Worm (Caenorhabditis elegans) whole organism, early embryonic: ENCODE results near the gene dlg-1.

Experiments
- B0310.2 ChIP-seq: sonication (generic microtip); optimal IDR thresholded peaks from 2 replicates; lab custom pipeline; 2016; ENCODE audit warnings: mild to moderate bottlenecking, missing genetic modification characterization, missing compliant biosample characterization
- F13C5.2 ChIP-seq: sonication (generic microtip); optimal IDR thresholded peaks from 2 replicates; lab custom pipeline; 2017; ENCODE audit warnings: mild to moderate bottlenecking, missing genetic modification characterization, inconsistent platforms, missing compliant biosample characterization
- aly-1 ChIP-seq: sonication (generic microtip); optimal IDR thresholded peaks from 2 replicates; lab custom pipeline; 2016; ENCODE audit warnings: missing genetic modification characterization, missing compliant biosample characterization
- ama-1 ChIP-seq: fragments of 150-350 bp; optimal IDR thresholded peaks from 2 replicates; lab custom pipeline; 2014
- ceh-13 ChIP-seq: fragments of 200-800 bp; sonication (Bioruptor generic); optimal IDR thresholded peaks from 2 replicates; lab custom pipeline; 2018; ENCODE audit warnings: mild to moderate bottlenecking, missing genetic modification characterization, missing compliant biosample characterization
- ceh-36 ChIP-seq: sonication (generic microtip); optimal IDR thresholded peaks from 2 replicates; lab custom pipeline; 2016; ENCODE audit warnings: missing genetic modification characterization, inconsistent platforms, missing compliant biosample characterization
- ets-7 ChIP-seq: sonication (generic microtip); optimal IDR thresholded peaks from 2 replicates; lab custom pipeline; 2016; ENCODE audit warnings: missing genotype, missing genetic modification characterization, missing compliant biosample characterization
- flt-1 ChIP-seq: fragments of 200-800 bp; sonication (Bioruptor generic); IDR thresholded peaks from 2 replicates; pipeline ENCODE4 v1.3.6; 2022; ENCODE audit warnings: missing genetic modification characterization, missing compliant biosample characterization
- hmbx-1 ChIP-seq: sonication (generic microtip); optimal IDR thresholded peaks from 2 replicates; lab custom pipeline; 2016; ENCODE audit warnings: mild to moderate bottlenecking, missing genetic modification characterization, missing compliant biosample characterization
- hmg-4 ChIP-seq: fragments of 200-800 bp; sonication (Bioruptor generic); optimal IDR thresholded peaks from 2 replicates; lab custom pipeline; 2018; ENCODE audit warnings: mild to moderate bottlenecking, missing genetic modification characterization, missing compliant biosample characterization
- hnd-1 ChIP-seq: sonication (generic microtip); optimal IDR thresholded peaks from 2 replicates; lab custom pipeline; 2016; ENCODE audit warnings: missing genetic modification characterization, missing compliant biosample characterization
- pes-1 ChIP-seq: fragments of 200-800 bp; sonication (Bioruptor generic); IDR thresholded peaks from 2 replicates; pipeline ENCODE4 v1.3.6; 2022; ENCODE audit warnings: missing genetic modification reagents, missing genetic modification characterization, missing compliant biosample characterization
- scrt-1 ChIP-seq: fragments of 200-800 bp; sonication (Bioruptor generic); IDR thresholded peaks from 2 replicates; pipeline ENCODE4 v1.3.6; 2022; ENCODE audit warnings: missing genetic modification characterization, missing compliant biosample characterization
- sea-1 ChIP-seq: fragments of 200-800 bp; sonication (Bioruptor generic); conservative IDR thresholded peaks from 2 replicates; pipeline ENCODE4 v1.3.6; 2022; ENCODE audit warnings: missing genetic modification characterization, missing compliant biosample characterization
- tbx-11 ChIP-seq: fragments of 200-800 bp; sonication (Bioruptor generic); IDR thresholded peaks from 2 replicates; pipeline ENCODE4 v1.3.6; 2022; ENCODE audit warnings: missing genetic modification characterization, missing compliant biosample characterization
- tbx-37 ChIP-seq: fragments of 200-800 bp; sonication (Bioruptor generic); conservative IDR thresholded peaks from 2 replicates; pipeline ENCODE4 v1.3.6; 2022; ENCODE audit warnings: missing genetic modification reagents, missing genetic modification characterization, missing compliant biosample characterization
- tra-4 ChIP-seq: sonication (generic microtip); optimal IDR thresholded peaks from 2 replicates; lab custom pipeline; 2017; ENCODE audit warnings: missing genetic modification characterization, missing compliant biosample characterization

Gene dlg-1

DNA sequence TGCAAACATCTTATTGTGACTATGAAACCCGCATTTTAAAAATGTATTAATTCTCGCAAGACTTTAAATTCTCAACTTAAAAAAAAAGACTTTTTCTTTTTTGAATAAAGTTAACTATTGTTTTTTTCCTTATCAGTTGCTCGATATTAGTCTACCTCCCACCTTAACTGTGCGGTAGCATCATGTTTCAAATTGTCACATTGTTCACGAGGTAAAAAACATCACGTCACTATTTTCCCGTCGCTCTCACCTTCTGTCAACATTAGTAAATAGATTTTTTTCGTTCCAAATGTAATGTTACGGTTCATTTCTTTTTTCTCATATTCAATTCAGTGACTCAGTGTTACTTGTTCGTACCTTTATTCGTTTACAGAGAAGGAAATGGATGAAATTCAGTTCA is 36.9 kb downstream of the dlg-1 start:
- no peak for TF ChIP-seq F13C5.2 (tag; lab: Kevin White, UChicago)
- TF ChIP-seq sea-1 (GFP tag; lab: Robert Waterston, UW), result no peak
- no peak for TF ChIP-seq ama-1 (lab: Kevin White, UChicago)
- no peak for TF ChIP-seq ceh-13 (GFP tag; lab: Kevin White, UChicago)
- TF ChIP-seq ets-7 (tag; lab: Kevin White, UChicago), result no peak
- no peak for TF ChIP-seq tbx-11 (GFP tag; lab: Robert Waterston, UW)
- no peak for TF ChIP-seq aly-1 (tag; lab: Kevin White, UChicago)
- TF ChIP-seq scrt-1, result no peak
- no peak for TF ChIP-seq tra-4
- TF ChIP-seq hmbx-1 (tag; lab: Kevin White, UChicago), result no peak
- TF ChIP-seq hmg-4 (GFP tag; lab: Kevin White, UChicago), result no peak
- TF ChIP-seq B0310.2 (tag; lab: Kevin White, UChicago), result no peak
- no peak for TF ChIP-seq hnd-1 (tag; lab: Kevin White, UChicago)
- no peak for TF ChIP-seq tbx-37 (GFP tag; lab: Robert Waterston, UW)
- TF ChIP-seq flt-1 (GFP tag; lab: Robert Waterston, UW), result no peak
- no peak for TF ChIP-seq ceh-36 (tag; lab: Kevin White, UChicago)
- TF ChIP-seq pes-1 (GFP tag; lab: Robert Waterston, UW), result no peak

DNA sequence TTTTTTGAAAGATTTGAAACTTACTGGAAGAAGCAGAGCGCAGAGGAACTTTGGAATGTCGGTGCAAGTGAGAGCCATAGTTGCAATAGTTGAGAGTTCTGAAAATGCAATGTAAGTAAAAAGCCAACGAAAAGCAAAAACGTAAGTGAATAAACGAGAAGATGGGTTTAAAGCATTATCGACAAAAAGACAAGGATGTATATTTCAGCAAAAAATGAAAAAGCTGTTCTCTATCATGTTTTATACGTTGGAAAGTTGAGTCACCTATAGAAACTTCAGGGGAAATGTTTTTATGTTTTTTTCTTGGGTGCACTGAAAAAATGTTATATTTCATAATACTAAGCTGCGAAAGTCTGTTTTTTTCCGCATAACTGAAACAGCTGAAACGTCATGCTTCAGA is 37.6 kb downstream of the dlg-1 start, which contains the start of gene T23F2.5:
Gene T23F2.5 (minus strand): TSS at position 101 of the 400 bp plus-strand sequence.
- no peak for TF ChIP-seq scrt-1
- TF ChIP-seq B0310.2 (tag; lab: Kevin White, UChicago), result no peak
- no peak for TF ChIP-seq sea-1 (GFP tag; lab: Robert Waterston, UW)
- TF ChIP-seq ceh-13 (GFP tag; lab: Kevin White, UChicago), result no peak
- TF ChIP-seq ceh-36 (tag; lab: Kevin White, UChicago), result no peak

DNA sequence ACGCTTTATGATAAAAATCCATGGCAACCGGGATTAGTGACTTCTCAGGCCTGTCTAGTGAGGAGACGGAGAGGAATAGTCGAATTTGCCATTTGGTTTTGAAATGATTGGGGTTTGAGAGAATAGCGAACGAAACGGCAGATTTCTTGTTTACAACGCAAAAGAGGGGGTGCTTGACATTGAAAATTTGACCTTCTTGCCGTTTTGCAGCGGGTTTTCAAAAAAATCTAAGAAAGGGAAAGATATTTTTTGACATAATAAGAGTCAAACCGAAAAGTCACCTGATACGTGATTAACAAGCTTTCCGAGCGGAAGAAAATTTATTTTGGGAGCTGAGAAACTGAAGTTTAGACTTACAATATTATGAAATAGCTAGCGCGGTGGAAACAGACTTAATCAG is 38.3 kb downstream of the dlg-1 start:
- TF ChIP-seq ama-1 (lab: Kevin White, UChicago) (no peak), pes-1 (GFP tag; lab: Robert Waterston, UW) (no peak), sea-1 (GFP tag; lab: Robert Waterston, UW) (no peak), ets-7 (tag; lab: Kevin White, UChicago) (no peak), scrt-1 (no peak), tra-4 (no peak), flt-1 (GFP tag; lab: Robert Waterston, UW) (no peak), tbx-37 (GFP tag; lab: Robert Waterston, UW) (no peak), ceh-13 (GFP tag; lab: Kevin White, UChicago) (no peak), hnd-1 (tag; lab: Kevin White, UChicago) (no peak), tbx-11 (GFP tag; lab: Robert Waterston, UW) (no peak), hmg-4 (GFP tag; lab: Kevin White, UChicago) (no peak), F13C5.2 (tag; lab: Kevin White, UChicago) (no peak), aly-1 (tag; lab: Kevin White, UChicago) (no peak), hmbx-1 (tag; lab: Kevin White, UChicago) (no peak), B0310.2 (tag; lab: Kevin White, UChicago) (no peak)

DNA sequence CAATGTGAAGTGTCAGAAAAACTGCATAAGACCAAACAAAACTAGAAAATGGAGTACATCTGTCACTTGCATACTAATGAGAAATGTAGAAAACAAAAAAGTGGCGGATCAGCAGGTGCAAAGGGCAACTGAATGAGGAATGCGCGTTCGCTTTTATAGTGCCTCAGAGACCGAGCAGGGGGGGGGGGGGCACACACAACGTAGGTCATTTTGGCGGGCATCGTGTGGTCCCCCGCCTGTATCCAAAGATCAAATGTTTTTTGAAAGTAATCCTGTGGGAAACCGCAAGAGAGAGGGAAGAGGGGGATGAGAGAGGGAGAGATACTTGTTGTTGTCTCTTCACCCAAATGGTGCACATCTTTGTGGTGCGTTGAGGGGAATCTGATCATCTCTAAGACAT is 38.9 kb downstream of the dlg-1 start:
- peak; percentile 30 for TF ChIP-seq aly-1 (tag; lab: Kevin White, UChicago)
- no peak for TF ChIP-seq scrt-1
- TF ChIP-seq tbx-37 (GFP tag; lab: Robert Waterston, UW), result no peak
- TF ChIP-seq hmg-4 (GFP tag; lab: Kevin White, UChicago), result peak; percentile 82
- TF ChIP-seq tbx-11 (GFP tag; lab: Robert Waterston, UW), result 0 out of 2 replicates have a peak, but pooled peaks have one; percentile 11
- peak; percentile 65; the same call in 1 of the 2 replicates for TF ChIP-seq sea-1 (GFP tag; lab: Robert Waterston, UW)
- no peak for TF ChIP-seq ceh-36 (tag; lab: Kevin White, UChicago)
- no peak for TF ChIP-seq ceh-13 (GFP tag; lab: Kevin White, UChicago)
- TF ChIP-seq pes-1 (GFP tag; lab: Robert Waterston, UW), result 0 out of 2 replicates have a peak, but pooled peaks have one; percentile 22

DNA sequence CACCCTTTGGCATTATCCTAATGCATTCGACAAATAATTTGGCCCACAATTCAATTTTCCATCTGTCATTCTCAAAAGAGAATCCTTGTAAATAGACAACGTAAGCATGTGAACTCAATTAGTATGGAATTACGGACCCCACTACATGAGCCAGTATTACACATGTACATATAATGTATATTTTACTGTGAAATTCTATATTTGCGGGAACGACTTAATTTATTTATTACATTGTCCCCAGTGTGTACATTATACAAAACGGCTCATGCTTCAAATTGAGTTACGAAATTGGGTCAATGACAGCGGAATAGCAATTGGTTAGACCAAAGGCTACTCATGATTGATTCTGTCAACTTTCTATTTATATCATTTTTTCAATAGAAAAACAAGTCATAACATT is 40.1 kb downstream of the dlg-1 start:
- TF ChIP-seq tbx-37 (GFP tag; lab: Robert Waterston, UW) (no peak), scrt-1 (no peak), ets-7 (tag; lab: Kevin White, UChicago) (no peak), hmbx-1 (tag; lab: Kevin White, UChicago) (no peak), ceh-13 (GFP tag; lab: Kevin White, UChicago) (no peak), tbx-11 (GFP tag; lab: Robert Waterston, UW) (no peak), ama-1 (lab: Kevin White, UChicago) (no peak), pes-1 (GFP tag; lab: Robert Waterston, UW) (no peak), aly-1 (tag; lab: Kevin White, UChicago) (no peak), hmg-4 (GFP tag; lab: Kevin White, UChicago) (no peak), flt-1 (GFP tag; lab: Robert Waterston, UW) (no peak), ceh-36 (tag; lab: Kevin White, UChicago) (no peak)

DNA sequence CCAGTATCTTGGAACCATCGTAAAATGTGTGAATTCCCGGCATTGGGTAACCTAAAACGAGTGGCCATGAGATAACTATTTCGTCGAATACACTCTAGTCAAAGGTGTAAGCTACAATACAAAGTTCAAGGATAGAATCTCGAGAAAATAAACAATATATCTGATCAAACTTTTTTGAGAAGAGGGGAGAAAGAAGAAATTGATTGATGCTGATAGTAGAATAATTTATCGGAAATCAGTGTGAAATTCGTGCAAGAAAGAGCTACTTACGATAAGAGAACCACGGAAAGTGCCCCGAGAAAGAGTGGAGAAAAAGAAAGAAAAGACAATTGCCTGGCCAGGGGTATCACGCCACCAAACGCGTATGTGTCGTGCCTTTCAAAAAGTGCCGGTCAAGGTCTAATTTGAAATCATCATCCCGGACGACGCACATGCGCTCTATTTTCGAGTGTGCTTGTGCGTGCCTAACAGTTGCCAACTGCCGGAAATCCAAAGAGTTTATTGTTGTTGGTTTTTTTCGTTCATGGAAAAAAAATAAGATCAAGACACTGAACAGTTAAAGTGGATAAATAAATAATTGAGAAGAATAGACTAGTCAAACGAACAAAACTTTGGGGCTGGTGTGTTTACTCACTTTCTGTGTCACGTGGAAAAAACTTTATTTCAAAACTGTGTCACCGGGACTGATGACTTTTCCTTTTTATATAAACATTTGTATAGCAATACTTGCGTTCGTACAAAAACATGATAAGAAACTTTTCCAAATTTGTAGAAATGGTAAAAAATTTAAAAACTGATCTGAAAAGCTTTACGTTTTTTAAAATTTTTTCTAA is 43.5 kb downstream of the dlg-1 start, which contains the start of gene mboa-3:
Gene mboa-3 (minus strand): TSS at position 51 of the 833 bp plus-strand sequence.
- TF ChIP-seq ceh-13 (GFP tag; lab: Kevin White, UChicago) (no peak), sea-1 (GFP tag; lab: Robert Waterston, UW) (no peak), aly-1 (tag; lab: Kevin White, UChicago) (no peak), ama-1 (lab: Kevin White, UChicago) (no peak), ets-7 (tag; lab: Kevin White, UChicago) (no peak), ceh-36 (tag; lab: Kevin White, UChicago) (no peak), F13C5.2 (tag; lab: Kevin White, UChicago) (no peak), tbx-11 (GFP tag; lab: Robert Waterston, UW) (no peak)
